Fruit fly (Drosophila melanogaster) whole organism: ENCODE results near the gene Tim17a1.

Experiments
- CG8478 ChIP-seq: fragments of >200 bp; optimal IDR thresholded peaks from 2 replicates; lab custom pipeline; 2018; ENCODE audit warnings: inconsistent platforms
- Dll ChIP-seq: fragments of >200 bp; optimal IDR thresholded peaks from 2 replicates; lab custom pipeline; 2017
- EcR ChIP-seq, 2 experiments: fragments of >200 bp; optimal IDR thresholded peaks; 2 replicates each; lab custom pipeline; 2017; ENCODE audit warnings: missing biosample characterization in 2 of 2, missing genetic modification characterization in 2 of 2, missing genetic modification reagents in 2 of 2
- pan ChIP-seq: fragments of >200 bp; optimal IDR thresholded peaks from 2 replicates; lab custom pipeline; 2017
- psq ChIP-seq: fragments of >200 bp; optimal IDR thresholded peaks from 2 replicates; lab custom pipeline; 2017
- usp ChIP-seq: fragments of >200 bp; optimal IDR thresholded peaks from 2 replicates; lab custom pipeline; 2017; ENCODE audit warnings: missing biosample characterization, missing genetic modification characterization, mixed read lengths

Gene Tim17a1

DNA sequence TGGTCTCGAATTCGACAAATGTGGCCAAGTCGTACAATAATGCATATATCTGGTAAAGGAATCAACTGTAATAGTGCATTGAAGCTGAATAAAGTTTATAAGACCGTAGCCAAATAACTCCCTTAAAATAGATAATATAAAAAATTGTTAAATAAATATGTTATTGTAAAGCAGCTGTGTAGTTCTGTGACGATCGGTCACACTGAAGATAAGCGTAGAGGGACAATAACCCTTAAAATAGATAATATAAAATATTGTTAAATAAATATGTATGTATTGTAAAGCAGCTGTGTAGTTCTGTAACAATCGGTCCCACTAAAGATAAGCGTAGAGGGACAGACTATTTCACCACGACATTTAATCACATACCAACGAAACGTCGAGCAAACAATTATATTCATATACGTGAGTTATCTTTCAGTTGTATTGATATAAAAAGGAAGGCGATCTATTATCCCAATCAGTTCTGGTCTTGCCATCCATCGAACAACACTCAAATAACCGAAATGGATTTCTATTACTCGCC is 10.8 kb upstream of the Tim17a1 start, which contains the start of gene GstD5:
Gene GstD5 (plus strand): TSS at position 476 of the 526 bp plus-strand sequence.
- no peak for TF ChIP-seq EcR (GFP tag; optimal IDR thresholded peaks at IDR 0.05; lab: Kevin White, UChicago)
- no peak for TF ChIP-seq CG8478 (lab: Kevin White, UChicago)
- TF ChIP-seq psq (lab: Kevin White, UChicago): no peak
- no peak for TF ChIP-seq Dll
- no peak for TF ChIP-seq pan
- no peak for TF ChIP-seq usp (GFP tag; lab: Kevin White, UChicago)

DNA sequence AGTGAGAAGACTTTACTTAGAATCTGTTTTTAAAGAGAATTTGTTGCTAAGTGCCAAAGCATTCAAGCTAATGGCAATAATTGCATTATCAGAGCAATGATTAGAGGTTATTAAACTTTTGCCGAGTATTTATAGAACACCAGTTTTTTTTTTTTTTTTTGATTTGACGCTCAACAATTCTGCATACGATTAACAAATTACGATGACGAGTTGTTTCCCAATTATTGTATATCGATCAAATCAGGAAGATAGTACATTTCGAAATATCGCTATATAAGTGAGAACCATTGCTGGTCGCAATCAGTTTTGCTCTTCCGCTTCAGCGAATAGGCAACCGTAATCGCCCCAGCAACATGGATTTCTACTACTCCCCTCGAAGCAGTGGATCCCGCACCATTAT is 9.3 kb upstream of the Tim17a1 start, which contains the start of gene GstD4:
Gene GstD4 (plus strand): TSS at position 301 of the 400 bp plus-strand sequence.
- TF ChIP-seq Dll (no peak), usp (GFP tag; lab: Kevin White, UChicago) (no peak), pan (no peak), psq (lab: Kevin White, UChicago) (no peak), CG8478 (lab: Kevin White, UChicago) (no peak), EcR (GFP tag; optimal IDR thresholded peaks at IDR 0.05; lab: Kevin White, UChicago) (no peak)

DNA sequence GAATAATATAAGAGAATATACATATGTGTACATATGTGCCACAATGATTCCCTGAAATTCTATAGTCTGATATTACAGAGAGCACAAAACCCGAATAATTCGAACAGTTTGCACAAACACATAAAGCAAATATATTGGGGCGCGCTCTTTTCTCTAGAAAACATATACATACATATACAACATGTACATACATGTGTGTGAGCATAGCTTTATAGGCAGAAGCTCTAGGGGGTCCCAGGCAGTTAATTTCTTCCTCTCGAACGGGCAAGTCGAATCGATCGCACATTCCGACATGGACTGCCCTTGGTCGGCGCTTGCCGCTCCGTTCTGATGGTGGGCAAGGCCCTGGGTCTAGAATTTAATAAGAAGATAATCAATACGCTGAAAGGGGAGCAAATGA is 8.3 kb upstream of the Tim17a1 start, which contains the start of gene GstD3:
Gene GstD3 (plus strand): TSS at position 269 of the 400 bp plus-strand sequence.
- TF ChIP-seq CG8478 (lab: Kevin White, UChicago): no peak
- no peak for TF ChIP-seq Dll
- no peak for TF ChIP-seq EcR (GFP tag; optimal IDR thresholded peaks at IDR 0.05; lab: Kevin White, UChicago)

DNA sequence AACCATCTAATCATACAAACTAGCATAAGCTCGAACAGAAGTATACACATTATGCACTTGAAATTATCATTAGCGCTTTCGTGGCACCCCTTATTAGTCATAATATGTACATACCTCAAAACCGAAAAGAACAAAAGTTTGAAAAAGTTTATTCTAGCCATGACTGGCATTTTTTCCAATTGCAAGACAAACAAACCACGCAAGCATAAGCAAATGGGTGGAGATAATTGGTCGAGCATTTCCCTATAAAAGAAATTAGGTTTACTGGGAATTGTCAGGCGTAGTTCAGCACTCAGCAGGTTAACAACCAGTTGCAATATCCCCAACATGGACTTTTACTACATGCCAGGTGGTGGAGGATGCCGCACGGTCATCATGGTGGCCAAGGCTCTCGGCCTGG is 7.2 kb upstream of the Tim17a1 start, which contains the start of gene GstD2:
Gene GstD2 (plus strand): TSS at position 301 of the 400 bp plus-strand sequence.
- TF ChIP-seq usp (GFP tag; lab: Kevin White, UChicago) (no peak), psq (lab: Kevin White, UChicago) (no peak), CG8478 (lab: Kevin White, UChicago) (no peak), EcR (GFP tag; optimal IDR thresholded peaks at IDR 0.05; lab: Kevin White, UChicago) (no peak), pan (no peak), Dll (no peak)

DNA sequence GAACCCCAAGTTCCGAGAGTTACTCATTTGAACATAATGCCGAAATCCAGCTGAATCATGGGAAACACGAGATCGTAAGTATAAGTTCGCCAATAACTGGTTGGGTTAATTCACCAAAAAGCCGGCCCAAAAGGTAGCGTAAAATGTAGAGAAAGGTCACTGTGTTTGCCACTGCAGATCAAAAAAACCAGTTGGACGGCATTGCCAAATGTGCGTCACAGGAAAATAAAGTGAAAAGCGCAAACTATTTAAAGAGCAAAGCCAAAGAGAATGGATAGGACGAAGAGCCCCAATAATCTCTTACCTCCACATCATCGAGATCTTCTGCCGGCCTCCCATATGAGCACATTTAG is 6.1 kb upstream of the Tim17a1 start:
- TF ChIP-seq EcR (GFP tag; optimal IDR thresholded peaks at IDR 0.05; lab: Kevin White, UChicago) (peak in 1 of 2 experiments; percentile 64), CG8478 (lab: Kevin White, UChicago) (no peak)

DNA sequence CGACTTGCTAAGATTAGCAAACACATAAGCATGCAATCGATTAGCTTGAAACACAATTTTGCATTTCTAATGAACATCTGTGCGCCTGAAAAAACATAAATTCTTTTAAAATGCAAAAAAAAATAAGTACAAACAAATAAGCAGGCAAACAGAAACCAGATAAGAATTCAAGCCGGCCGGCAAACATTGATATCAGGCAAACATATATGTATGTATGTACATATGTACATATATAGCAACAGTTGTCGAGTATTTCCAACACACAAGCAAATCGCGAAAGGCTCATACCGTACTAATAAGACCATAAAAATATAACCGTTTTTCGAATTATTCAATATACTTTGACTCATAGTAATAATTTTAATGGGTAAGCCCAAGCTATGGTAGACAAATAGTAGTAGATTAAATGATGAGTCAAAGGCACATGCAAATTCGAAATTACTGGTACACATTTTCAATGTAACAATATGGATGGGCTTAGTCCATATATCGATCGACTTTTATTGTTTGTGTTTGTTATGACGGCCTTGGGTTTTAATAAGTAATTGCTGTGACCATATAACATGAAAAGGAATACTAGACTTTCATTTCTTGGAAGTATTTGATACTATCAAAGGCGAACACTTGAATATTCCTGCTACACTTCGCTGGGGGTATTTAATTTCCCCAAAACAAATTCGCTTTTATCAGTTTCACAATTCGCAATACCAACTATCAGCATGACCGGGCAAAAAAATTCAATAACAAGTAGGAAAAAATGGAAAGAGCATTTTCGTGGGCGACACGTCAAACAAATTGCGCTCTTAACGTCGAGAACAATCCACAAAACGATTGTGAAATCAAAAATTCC is 5.5 kb upstream of the Tim17a1 start:
- no peak for TF ChIP-seq usp (GFP tag; lab: Kevin White, UChicago)
- TF ChIP-seq psq (lab: Kevin White, UChicago): no peak
- no peak for TF ChIP-seq CG8478 (lab: Kevin White, UChicago)

DNA sequence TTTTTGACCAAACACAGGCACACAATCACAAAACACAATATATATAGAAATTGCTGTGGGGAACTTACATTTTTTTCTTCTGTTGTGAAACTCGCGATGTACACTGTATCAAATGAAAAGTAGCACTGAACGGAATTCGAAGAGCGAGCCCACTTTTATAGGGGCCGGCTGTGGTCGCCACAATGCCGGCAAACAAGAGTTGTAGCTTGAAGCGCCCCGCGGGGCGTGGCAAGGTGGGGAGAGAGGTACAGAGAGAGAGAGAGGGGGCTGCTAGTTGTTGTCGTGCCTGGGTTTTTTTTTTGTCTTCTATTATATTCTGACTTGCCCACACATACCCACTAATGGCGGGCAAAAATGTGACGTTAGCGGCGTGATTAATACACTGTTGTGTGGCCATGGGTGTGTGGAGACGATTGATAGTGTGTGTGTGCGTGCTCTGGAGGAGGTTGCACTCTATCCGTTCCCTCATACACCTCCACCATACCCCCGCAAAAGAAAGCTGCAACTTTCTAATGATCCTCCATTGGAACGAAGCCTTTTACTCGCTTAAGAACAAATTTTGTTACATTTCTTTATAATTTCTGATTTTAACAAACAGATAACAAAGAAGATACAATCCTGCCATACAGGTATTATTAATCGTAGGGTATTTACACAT is 4.8 kb upstream of the Tim17a1 start, which contains the start of gene GstD1:
Gene GstD1 (minus strand): TSS at position 134 of the 658 bp plus-strand sequence.
- TF ChIP-seq EcR (GFP tag; optimal IDR thresholded peaks at IDR 0.05; lab: Kevin White, UChicago) (peak in 1 of 2 experiments; percentile 4), Dll (no peak)

DNA sequence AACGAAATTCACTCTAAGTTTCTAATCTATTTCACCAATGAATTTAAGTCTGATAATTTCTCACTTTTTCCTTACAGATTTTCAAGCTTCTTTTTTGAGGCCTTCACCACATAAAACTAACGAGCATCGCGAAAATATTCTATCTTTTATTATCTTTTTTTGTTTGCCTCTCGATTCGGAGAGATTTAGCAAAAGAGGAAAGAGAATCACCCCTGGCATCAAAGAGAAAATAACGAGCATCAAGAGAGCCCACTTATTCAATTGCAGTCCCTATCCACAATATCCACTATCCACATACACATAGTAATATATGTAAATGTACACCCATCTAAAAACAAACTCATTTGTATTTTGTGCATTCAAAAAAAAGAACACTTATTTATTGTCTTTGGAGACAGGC is 3.0 kb upstream of the Tim17a1 start, which contains the start of gene GstD9:
Gene GstD9 (minus strand): TSS at position 101 of the 400 bp plus-strand sequence.
- no peak for TF ChIP-seq CG8478 (lab: Kevin White, UChicago)

DNA sequence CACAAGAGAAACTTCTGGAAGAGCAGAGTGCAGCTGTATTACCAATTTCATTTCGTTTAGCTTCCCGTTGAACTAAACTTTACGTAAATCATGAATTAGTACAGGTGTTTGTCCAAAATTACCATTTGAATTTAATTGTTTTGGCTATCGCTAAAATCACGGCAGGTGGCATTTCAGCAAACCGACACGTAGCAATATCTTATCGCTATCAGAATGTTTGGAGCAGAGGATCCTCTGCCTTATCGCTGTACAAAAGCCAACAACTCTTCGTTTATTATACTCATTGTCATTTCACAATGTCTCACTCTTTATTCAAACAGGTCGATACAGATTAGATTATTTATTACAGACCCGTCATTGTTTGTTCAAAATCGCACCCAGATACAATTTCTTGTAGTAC is 1.4 kb upstream of the Tim17a1 start:
- TF ChIP-seq EcR (GFP tag; optimal IDR thresholded peaks at IDR 0.05; lab: Kevin White, UChicago): no peak
- TF ChIP-seq psq (lab: Kevin White, UChicago): no peak
- no peak for TF ChIP-seq pan
- TF ChIP-seq usp (GFP tag; lab: Kevin White, UChicago): no peak
- TF ChIP-seq CG8478 (lab: Kevin White, UChicago): no peak
- TF ChIP-seq Dll: no peak

DNA sequence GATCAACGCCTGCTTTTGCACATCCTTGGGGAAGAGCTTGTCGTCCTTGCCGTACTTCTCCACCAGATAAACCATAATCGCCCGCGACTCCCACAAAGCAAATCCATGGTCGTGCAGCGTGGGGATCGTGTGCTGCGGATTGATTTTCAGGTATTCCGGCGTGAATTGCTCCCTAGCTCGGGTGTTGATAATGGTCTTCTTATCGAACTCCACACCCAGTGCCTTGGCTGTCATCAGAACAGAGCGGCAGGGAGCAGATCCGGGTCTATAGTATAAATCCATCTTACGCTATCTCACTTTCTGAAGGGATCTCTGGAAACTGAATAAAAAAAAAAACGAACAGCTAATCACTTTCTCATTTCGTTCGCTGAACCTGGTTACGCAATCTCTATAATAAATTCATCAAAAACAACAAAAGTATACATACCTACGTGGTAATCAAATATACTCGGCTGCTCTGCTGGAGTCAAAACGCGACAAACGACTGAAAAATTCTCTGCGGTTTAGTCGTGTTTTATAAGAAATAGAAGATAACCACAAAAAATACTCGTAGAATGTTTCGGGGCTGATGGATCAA is 872 bp upstream of the Tim17a1 start, which contains the start of gene GstD10:
Gene GstD10 (minus strand): TSS at position 472 of the 577 bp plus-strand sequence.
- TF ChIP-seq Dll (no peak), psq (lab: Kevin White, UChicago) (no peak), usp (GFP tag; lab: Kevin White, UChicago) (no peak), pan (no peak), CG8478 (lab: Kevin White, UChicago) (no peak)

DNA sequence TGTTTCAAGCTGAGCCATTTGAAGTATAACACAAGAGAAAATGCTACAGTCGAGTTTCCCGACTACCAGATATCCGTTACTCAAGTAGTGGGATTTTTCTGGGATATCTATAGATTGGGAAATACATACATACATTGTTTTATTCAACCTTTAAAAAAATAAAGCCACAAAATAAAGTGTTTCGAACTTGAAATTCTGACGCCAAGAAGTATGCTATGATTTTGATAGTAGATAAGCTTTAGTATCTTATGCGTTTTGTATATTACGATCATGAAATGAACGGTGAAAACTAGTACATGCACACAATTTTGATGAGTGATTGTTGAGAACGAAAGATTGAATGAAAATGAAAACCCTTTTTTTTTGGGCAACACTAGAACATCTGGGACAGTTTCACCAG is 936 bp downstream of the Tim17a1 start:
- no peak for TF ChIP-seq usp (GFP tag; lab: Kevin White, UChicago)
- TF ChIP-seq psq (lab: Kevin White, UChicago): no peak
- TF ChIP-seq Dll: no peak
- no peak for TF ChIP-seq pan
- TF ChIP-seq CG8478 (lab: Kevin White, UChicago): no peak
- TF ChIP-seq EcR (GFP tag; optimal IDR thresholded peaks at IDR 0.05; lab: Kevin White, UChicago): no peak

DNA sequence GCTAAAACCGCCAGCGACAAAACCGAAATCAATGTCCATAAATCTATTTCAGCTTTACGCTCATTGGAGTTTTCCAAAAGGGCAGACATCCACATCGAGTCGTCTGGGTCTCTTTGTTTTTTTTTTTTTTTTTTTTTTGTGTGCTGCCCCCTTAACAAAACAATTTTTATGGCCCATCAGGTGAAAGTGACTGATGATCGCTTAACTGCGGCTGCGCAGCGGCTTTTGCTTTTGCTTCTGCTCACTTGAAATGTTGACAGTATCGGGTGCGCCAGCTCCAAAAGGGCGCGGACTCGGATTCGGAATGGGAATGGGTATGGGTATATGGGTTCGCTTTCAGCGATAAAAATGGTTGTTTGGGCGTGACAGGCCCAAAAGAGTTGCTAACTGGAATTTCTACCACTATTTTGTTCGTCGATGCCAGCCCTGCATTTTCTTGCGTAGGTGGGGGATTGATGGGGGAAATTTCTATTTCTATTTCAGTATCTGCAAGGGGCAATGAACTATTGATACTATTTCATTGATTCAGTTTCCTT is 2.5 kb downstream of the Tim17a1 start:
- TF ChIP-seq psq (lab: Kevin White, UChicago) (no peak), CG8478 (lab: Kevin White, UChicago) (no peak), Dll (no peak), EcR (GFP tag; optimal IDR thresholded peaks at IDR 0.05; lab: Kevin White, UChicago) (no peak), usp (GFP tag; lab: Kevin White, UChicago) (no peak), pan (no peak)
